Worm (Caenorhabditis elegans) whole organism, L1 larva: ENCODE measurements around the gene frm-5.1.

Experiments
- C34B4.2 ChIP-seq: sonication (generic microtip); optimal IDR thresholded peaks from 2 replicates; lab custom pipeline; 2017; ENCODE audit warnings: mild to moderate bottlenecking, missing genetic modification characterization, missing compliant biosample characterization
- Y116A8C.19 ChIP-seq: sonication (generic microtip); optimal IDR thresholded peaks from 2 replicates; lab custom pipeline; 2016; ENCODE audit warnings: missing compliant biosample characterization, missing genetic modification characterization, borderline replicate concordance
- aha-1 ChIP-seq: fragments of 150-350 bp; optimal IDR thresholded peaks from 2 replicates; lab custom pipeline; 2014; ENCODE audit warnings: missing biosample characterization, missing genetic modification characterization
- ama-1 ChIP-seq: fragments of 150-350 bp; optimal IDR thresholded peaks from 2 replicates; lab custom pipeline; 2014
- ceh-8 ChIP-seq: fragments of 200-800 bp; sonication (Bioruptor generic); optimal IDR thresholded peaks from 2 replicates; lab custom pipeline; 2018; ENCODE audit warnings: mild to moderate bottlenecking, missing genetic modification characterization, moderate library complexity, missing compliant biosample characterization
- ceh-82 ChIP-seq, 3 experiments: fragments of 150-350 bp in 1 of 3; sonication (generic microtip) in 2 of 3; optimal IDR thresholded peaks; 2 replicates each; lab custom pipeline; 2014 to 2017; ENCODE audit warnings: missing biosample characterization in 3 of 3, missing genetic modification characterization in 3 of 3
- ceh-88 ChIP-seq: fragments of 200-800 bp; sonication (Bioruptor generic); IDR thresholded peaks from 2 replicates; pipeline ENCODE4 v1.3.6; 2022; ENCODE audit warnings: missing genetic modification characterization, missing compliant biosample characterization
- ceh-90 ChIP-seq: sonication (generic microtip); optimal IDR thresholded peaks from 2 replicates; lab custom pipeline; 2016; ENCODE audit warnings: missing genetic modification characterization, missing compliant biosample characterization
- ces-1 ChIP-seq: fragments of 150-350 bp; optimal IDR thresholded peaks from 2 replicates; lab custom pipeline; 2014; ENCODE audit warnings: missing biosample characterization, missing genetic modification reagents, missing genetic modification characterization
- efl-1 ChIP-seq, 4 experiments: fragments of 150-350 bp; optimal IDR thresholded peaks in 3 of 4; peaks in 1 of 4; 1 replicate in 1 of 4; 2 replicates in 3 of 4; lab custom pipeline; 2014; ENCODE audit warnings: missing biosample characterization in 2 of 4, missing genetic modification characterization in 2 of 4, missing genetic modification reagents in 2 of 4
- egl-27 ChIP-seq, 2 experiments: fragments of 150-350 bp in 1 of 2; sonication (generic microtip); optimal IDR thresholded peaks; 3 replicates each; lab custom pipeline; 2017 to 2018; ENCODE audit warnings: missing biosample characterization in 2 of 2, missing genetic modification characterization in 2 of 2, missing genetic modification reagents in 2 of 2
- fkh-10 ChIP-seq: sonication (generic microtip); optimal IDR thresholded peaks from 2 replicates; lab custom pipeline; 2017; ENCODE audit warnings: missing biosample characterization, missing genetic modification reagents, missing genetic modification characterization
- fkh-4 ChIP-seq: sonication (generic microtip); optimal IDR thresholded peaks from 2 replicates; lab custom pipeline; 2016; ENCODE audit warnings: missing compliant biosample characterization, missing genetic modification characterization, borderline replicate concordance
- fkh-8 ChIP-seq: sonication (generic microtip); optimal IDR thresholded peaks from 2 replicates; lab custom pipeline; 2016; ENCODE audit warnings: mild to moderate bottlenecking, missing genetic modification characterization, missing compliant biosample characterization
- hlh-4 ChIP-seq: sonication (generic microtip); optimal IDR thresholded peaks from 2 replicates; lab custom pipeline; 2016; ENCODE audit warnings: mild to moderate bottlenecking, missing genetic modification characterization, missing compliant biosample characterization
- hpl-2 ChIP-seq: fragments of 150-350 bp; optimal IDR thresholded peaks from 2 replicates; lab custom pipeline; 2014; ENCODE audit warnings: missing biosample characterization, missing genetic modification reagents, missing genetic modification characterization
- irx-1 ChIP-seq: sonication (generic microtip); optimal IDR thresholded peaks from 2 replicates; lab custom pipeline; 2016; ENCODE audit warnings: missing genetic modification characterization, missing compliant biosample characterization
- lin-13 ChIP-seq: fragments of 150-350 bp; optimal IDR thresholded peaks from 2 replicates; lab custom pipeline; 2014; ENCODE audit warnings: missing biosample characterization, missing genetic modification reagents, missing genetic modification characterization
- lin-14 ChIP-seq: fragments of 200-800 bp; sonication (Bioruptor generic); optimal IDR thresholded peaks from 2 replicates; lab custom pipeline; 2018; ENCODE audit warnings: mild to moderate bottlenecking, missing genetic modification characterization, moderate library complexity, missing compliant biosample characterization
- lir-3 ChIP-seq: sonication (generic microtip); optimal IDR thresholded peaks from 2 replicates; lab custom pipeline; 2016; ENCODE audit warnings: mild to moderate bottlenecking, missing genetic modification characterization, moderate library complexity, missing compliant biosample characterization; ENCODE audit not compliant: poor library complexity
- lsy-2 ChIP-seq, 2 experiments: fragments of 150-350 bp; optimal IDR thresholded peaks; 2 replicates each; lab custom pipeline; 2014; ENCODE audit warnings: missing biosample characterization in 2 of 2, missing genetic modification characterization in 2 of 2
- mab-9 ChIP-seq: fragments of 200-800 bp; sonication (Bioruptor generic); IDR thresholded peaks from 2 replicates; pipeline ENCODE4 v1.3.6; 2022; ENCODE audit warnings: missing genetic modification reagents, missing genetic modification characterization, missing compliant biosample characterization
- mep-1 ChIP-seq: fragments of 150-350 bp; optimal IDR thresholded peaks from 2 replicates; lab custom pipeline; 2014; ENCODE audit warnings: missing biosample characterization, missing genetic modification characterization
- nhr-11 ChIP-seq: fragments of 150-350 bp; optimal IDR thresholded peaks from 2 replicates; lab custom pipeline; 2014; ENCODE audit warnings: missing biosample characterization, missing genetic modification characterization
- nhr-12 ChIP-seq: sonication (generic microtip); optimal IDR thresholded peaks from 2 replicates; lab custom pipeline; 2017; ENCODE audit warnings: missing biosample characterization, missing genetic modification characterization
- nhr-237 ChIP-seq: fragments of 150-350 bp; optimal IDR thresholded peaks from 2 replicates; lab custom pipeline; 2014; ENCODE audit warnings: missing biosample characterization, missing genetic modification characterization
- nhr-47 ChIP-seq: sonication (generic microtip); optimal IDR thresholded peaks from 2 replicates; lab custom pipeline; 2016; ENCODE audit warnings: mild to moderate bottlenecking, missing genetic modification characterization, moderate library complexity, missing compliant biosample characterization
- nhr-71 ChIP-seq: sonication (generic microtip); optimal IDR thresholded peaks from 2 replicates; lab custom pipeline; 2016; ENCODE audit warnings: mild to moderate bottlenecking, missing genetic modification characterization, moderate library complexity, missing compliant biosample characterization
- nhr-76 ChIP-seq: sonication (generic microtip); optimal IDR thresholded peaks from 2 replicates; lab custom pipeline; 2017; ENCODE audit warnings: missing biosample characterization, missing genetic modification characterization
- nhr-77 ChIP-seq: fragments of 150-350 bp; optimal IDR thresholded peaks from 2 replicates; lab custom pipeline; 2014; ENCODE audit warnings: missing biosample characterization, missing genetic modification characterization
- nhr-84 ChIP-seq: sonication (generic microtip); optimal IDR thresholded peaks from 2 replicates; lab custom pipeline; 2017; ENCODE audit warnings: missing biosample characterization, missing genetic modification characterization
- nhr-85 ChIP-seq: sonication (generic microtip); peaks from one replicate; lab custom pipeline; 2016; ENCODE audit warnings: missing genetic modification characterization, inconsistent platforms, missing compliant biosample characterization
- nhr-90 ChIP-seq: sonication (generic microtip); optimal IDR thresholded peaks from 2 replicates; lab custom pipeline; 2016; ENCODE audit warnings: mild to moderate bottlenecking, missing genetic modification characterization, missing compliant biosample characterization; ENCODE audit not compliant: poor library complexity
- pag-3 ChIP-seq: sonication (generic microtip); optimal IDR thresholded peaks from 2 replicates; lab custom pipeline; 2017; ENCODE audit warnings: missing genetic modification characterization, mild to moderate bottlenecking, missing compliant biosample characterization, antibody characterized with exemption, borderline replicate concordance; ENCODE audit not compliant: insufficient read depth
- skn-1 ChIP-seq: fragments of 150-350 bp; optimal IDR thresholded peaks from 2 replicates; lab custom pipeline; 2014; ENCODE audit warnings: missing biosample characterization, missing genetic modification characterization
- snu-23 ChIP-seq: sonication (generic microtip); optimal IDR thresholded peaks from 2 replicates; lab custom pipeline; 2016; ENCODE audit warnings: missing genetic modification characterization, missing compliant biosample characterization
- sptf-1 ChIP-seq: fragments of 150-350 bp; optimal IDR thresholded peaks from 2 replicates; lab custom pipeline; 2014; ENCODE audit warnings: missing biosample characterization, missing genetic modification characterization
- sup-37 ChIP-seq: fragments of 200-800 bp; sonication (Bioruptor generic); optimal IDR thresholded peaks from 2 replicates; lab custom pipeline; 2018; ENCODE audit warnings: mild to moderate bottlenecking, missing genetic modification characterization, missing compliant biosample characterization
- tbx-2 ChIP-seq: sonication (generic microtip); optimal IDR thresholded peaks from 2 replicates; lab custom pipeline; 2016; ENCODE audit warnings: missing genetic modification characterization, missing compliant biosample characterization
- unc-130 ChIP-seq: fragments of 150-350 bp; optimal IDR thresholded peaks from 2 replicates; lab custom pipeline; 2017; ENCODE audit warnings: missing biosample characterization, missing genetic modification characterization, inconsistent platforms
- unc-86 ChIP-seq: sonication (generic microtip); optimal IDR thresholded peaks from 2 replicates; lab custom pipeline; 2016; ENCODE audit warnings: missing genetic modification characterization, missing compliant biosample characterization
- unc-98 ChIP-seq: fragments of 200-800 bp; sonication (Bioruptor generic); IDR thresholded peaks from 2 replicates; pipeline ENCODE4 v1.3.6; 2022; ENCODE audit warnings: missing genetic modification characterization, missing compliant biosample characterization
- xbp-1 ChIP-seq: sonication (generic microtip); optimal IDR thresholded peaks from 2 replicates; lab custom pipeline; 2016; ENCODE audit warnings: missing genetic modification characterization, missing compliant biosample characterization
- ztf-4 ChIP-seq: fragments of 150-350 bp; optimal IDR thresholded peaks from 2 replicates; lab custom pipeline; 2014; ENCODE audit warnings: missing biosample characterization, missing genetic modification characterization

The frm-5.1 gene

DNA sequence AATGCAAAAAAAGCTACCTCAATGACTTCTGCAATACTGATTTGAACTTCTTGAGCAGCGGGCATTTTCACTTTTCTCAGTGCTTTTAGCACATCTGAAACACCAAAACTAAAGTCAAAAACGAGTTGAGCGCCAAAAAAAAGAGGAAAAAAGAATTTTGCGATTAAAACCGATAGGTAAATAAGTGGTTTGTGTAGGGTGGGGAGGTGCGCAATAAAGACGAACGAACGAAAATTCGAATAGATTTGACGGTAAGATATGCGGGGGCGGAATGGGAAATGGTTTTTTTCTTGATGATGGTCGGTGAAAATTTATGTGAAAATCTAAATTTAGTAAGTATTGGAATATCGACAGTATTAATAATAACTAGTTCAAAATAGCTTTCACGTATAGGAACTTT lies at the start of gene frm-5.1:
TSS of gene frm-5.1 (minus strand) at position 101 of the 400 bp plus-strand sequence.
- TF ChIP-seq sup-37: no peak
- no peak for TF ChIP-seq ceh-8
- no peak for TF ChIP-seq unc-86
- no peak for TF ChIP-seq egl-27 (tag; optimal IDR thresholded peaks at IDR 0.05; lab: Kevin White, UChicago)
- TF ChIP-seq hpl-2 (GFP tag; lab: Kevin White, UChicago): no peak
- no peak for TF ChIP-seq fkh-4 (tag; lab: Kevin White, UChicago)
- no peak for TF ChIP-seq sptf-1 (tag; lab: Kevin White, UChicago)
- no peak for TF ChIP-seq hlh-4 (tag; lab: Kevin White, UChicago)
- TF ChIP-seq C34B4.2 (tag; lab: Kevin White, UChicago): no peak
- no peak for TF ChIP-seq efl-1 (optimal IDR thresholded peaks at IDR 0.05; lab: Kevin White, UChicago)
- TF ChIP-seq efl-1 (GFP tag; optimal IDR thresholded peaks at IDR 0.05 in 1 of 2; lab: Kevin White, UChicago): no peak
- TF ChIP-seq lir-3 (tag; lab: Kevin White, UChicago): no peak
- no peak for TF ChIP-seq Y116A8C.19 (tag; lab: Kevin White, UChicago)
- no peak for TF ChIP-seq unc-98 (GFP tag; lab: Robert Waterston, UW)
- no peak for TF ChIP-seq nhr-77
- TF ChIP-seq aha-1: no peak
- no peak for TF ChIP-seq nhr-237 (tag; lab: Kevin White, UChicago)
- no peak for TF ChIP-seq xbp-1

DNA sequence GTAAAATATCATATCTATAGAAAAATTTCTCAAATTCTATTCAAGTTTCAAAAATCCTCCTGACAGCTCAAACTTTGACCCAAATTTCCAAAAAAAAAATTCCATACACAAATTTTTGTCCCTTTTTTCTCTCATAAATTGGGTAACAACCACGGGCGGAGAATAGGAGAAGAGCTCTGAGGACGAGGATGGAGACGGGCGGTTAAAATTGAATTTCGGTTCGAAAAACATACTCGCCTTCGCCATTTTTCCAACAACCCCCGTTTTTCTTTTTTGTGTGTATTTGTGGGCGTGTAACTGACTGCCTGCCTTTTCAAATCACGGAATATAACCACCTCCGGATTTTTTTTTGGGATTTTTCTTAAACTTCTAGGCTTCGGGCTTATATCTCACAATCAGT lies 49.0 kb upstream of the frm-5.1 start:
- TF ChIP-seq nhr-84 (tag; lab: Kevin White, UChicago) (no peak), lin-13 (no peak), nhr-71 (tag; lab: Kevin White, UChicago) (no peak), unc-130 (tag; lab: Kevin White, UChicago) (no peak), fkh-10 (GFP tag; lab: Kevin White, UChicago) (peak; percentile 24), nhr-12 (no peak), nhr-76 (tag; lab: Kevin White, UChicago) (no peak), irx-1 (tag; lab: Kevin White, UChicago) (no peak), nhr-90 (tag; lab: Kevin White, UChicago) (no peak), lin-14 (GFP tag; lab: Kevin White, UChicago) (peak; percentile 6), mab-9 (GFP tag; lab: Robert Waterston, UW) (no peak), lsy-2 (tag; optimal IDR thresholded peaks at IDR 0.05; lab: Kevin White, UChicago) (no peak)

DNA sequence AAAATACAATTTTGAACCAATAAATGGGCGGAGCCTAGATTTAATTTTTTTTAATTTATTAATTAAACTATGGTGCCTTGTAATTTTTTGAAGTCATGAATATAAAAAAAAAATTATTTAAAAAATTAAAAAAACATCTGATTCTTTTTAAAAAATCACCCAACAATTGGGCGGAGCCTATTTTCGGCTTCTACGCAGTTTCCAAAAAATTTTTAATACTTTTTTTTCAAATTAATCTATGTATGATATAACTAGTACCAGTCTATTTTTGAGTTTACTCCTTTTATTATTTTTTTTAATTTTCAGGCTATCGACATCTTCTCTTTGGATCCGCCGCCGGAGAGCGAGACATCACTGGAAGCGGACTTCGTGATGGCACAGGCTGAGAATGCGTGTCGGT lies 43.0 kb upstream of the frm-5.1 start, which contains the start of gene tpa-1:
TSS of gene tpa-1 (plus strand) at position 301 of the 400 bp plus-strand sequence.
- TF ChIP-seq ceh-90: no peak
- TF ChIP-seq irx-1 (tag; lab: Kevin White, UChicago): no peak
- TF ChIP-seq fkh-8 (tag; lab: Kevin White, UChicago): no peak
- no peak for TF ChIP-seq egl-27 (tag; optimal IDR thresholded peaks at IDR 0.05; lab: Kevin White, UChicago)
- TF ChIP-seq nhr-11 (tag; lab: Kevin White, UChicago): no peak
- no peak for TF ChIP-seq mep-1

DNA sequence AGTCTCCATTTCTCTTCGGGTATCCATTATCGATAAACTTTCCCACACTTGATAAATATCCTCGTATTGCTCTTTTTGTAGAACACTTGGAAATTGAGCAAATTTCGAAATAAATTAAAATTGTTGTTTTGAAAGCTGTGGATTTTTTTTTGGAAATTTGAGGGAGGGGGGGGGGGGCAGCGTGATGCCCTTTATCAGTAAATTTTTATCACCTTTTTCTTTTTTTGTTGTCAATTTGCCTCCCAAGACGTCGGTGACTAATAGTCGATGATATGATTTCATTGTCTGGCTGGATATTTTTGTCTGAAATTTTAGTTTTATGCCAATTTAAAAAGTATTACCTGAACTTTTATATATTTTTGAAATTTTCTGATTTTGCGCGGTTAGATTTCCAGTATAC lies 41.3 kb upstream of the frm-5.1 start, which contains the start of gene scl-23:
TSS of gene scl-23 (minus strand) at position 101 of the 400 bp plus-strand sequence.
- no peak for TF ChIP-seq lin-13
- no peak for TF ChIP-seq skn-1 (tag; lab: Kevin White, UChicago)
- no peak for TF ChIP-seq ztf-4 (tag; lab: Kevin White, UChicago)
- TF ChIP-seq ces-1 (GFP tag; lab: Kevin White, UChicago): no peak
- no peak for TF ChIP-seq ceh-88 (GFP tag; lab: Robert Waterston, UW)
- no peak for TF ChIP-seq pag-3 (tag; lab: Kevin White, UChicago)
- TF ChIP-seq nhr-85 (tag; lab: Kevin White, UChicago): no peak
- no peak for TF ChIP-seq ama-1 (lab: Kevin White, UChicago)
- TF ChIP-seq ceh-82 (tag; optimal IDR thresholded peaks at IDR 0.05; lab: Kevin White, UChicago): no peak
- no peak for TF ChIP-seq lsy-2 (tag; optimal IDR thresholded peaks at IDR 0.05; lab: Kevin White, UChicago)
- TF ChIP-seq ceh-8: no peak
- TF ChIP-seq mep-1: no peak
- TF ChIP-seq nhr-12: no peak
- no peak for TF ChIP-seq nhr-47 (tag; lab: Kevin White, UChicago)
- TF ChIP-seq tbx-2 (tag; lab: Kevin White, UChicago): no peak
- TF ChIP-seq nhr-71 (tag; lab: Kevin White, UChicago): no peak
- no peak for TF ChIP-seq efl-1 (optimal IDR thresholded peaks at IDR 0.05; lab: Kevin White, UChicago)
- no peak for TF ChIP-seq efl-1 (GFP tag; optimal IDR thresholded peaks at IDR 0.05 in 1 of 2; lab: Kevin White, UChicago)
- no peak for TF ChIP-seq fkh-4 (tag; lab: Kevin White, UChicago)
- TF ChIP-seq snu-23 (GFP tag; lab: Kevin White, UChicago): no peak
